Worm (Caenorhabditis elegans): ENCODE results near the gene F48E8.4.

DNA sequence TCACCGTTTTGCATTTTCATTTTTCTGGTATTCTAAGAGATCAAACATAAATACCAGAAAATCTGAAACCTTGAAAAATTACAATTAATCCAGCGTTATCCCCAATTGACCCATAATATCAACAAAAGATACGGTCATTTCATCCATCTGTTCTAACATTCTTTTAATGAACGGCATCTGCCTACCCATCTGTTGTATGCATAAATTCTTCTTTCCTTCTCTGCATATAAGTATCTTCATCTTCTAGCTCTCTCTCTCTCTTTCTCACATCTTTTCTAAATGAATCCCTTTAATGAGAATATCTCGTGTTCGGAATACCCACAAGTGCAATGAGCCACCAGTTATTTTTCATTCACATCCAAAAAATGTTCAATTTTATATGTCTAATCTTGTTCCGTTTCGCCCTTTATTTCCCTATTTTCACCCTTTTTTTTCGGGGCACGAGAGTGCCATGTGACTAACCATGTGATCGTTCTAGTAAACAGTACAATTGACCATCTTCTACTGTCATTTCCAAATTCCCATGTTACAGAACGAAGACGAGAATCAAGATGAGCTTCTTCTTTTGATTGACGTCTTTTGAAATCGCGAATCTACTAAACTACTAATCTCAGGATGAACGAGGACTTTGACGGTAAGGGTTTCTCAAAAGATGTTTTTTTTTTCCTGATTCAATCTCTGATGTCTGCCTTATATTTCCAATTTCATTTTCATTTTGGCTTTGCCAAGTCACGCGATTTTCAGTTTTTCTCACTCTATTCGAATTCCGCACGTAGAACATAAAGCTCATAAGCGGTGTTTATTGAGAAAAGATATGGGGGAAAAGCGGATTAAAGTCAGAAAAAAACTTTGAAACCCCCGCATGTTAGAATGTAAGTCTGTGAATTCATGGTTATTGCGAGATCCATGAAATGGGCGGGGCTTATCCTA, 48.2 kb downstream of the F48E8.4 start, which contains the start of gene R02F2.1:
- TF ChIP-seq lin-13 (tag; optimal IDR thresholded peaks at IDR 0.05) (no peak), nhr-237 (tag; optimal IDR thresholded peaks at IDR 0.05) (no peak), ztf-11 (tag; optimal IDR thresholded peaks at IDR 0.05) (no peak), pha-4 (tag; optimal IDR thresholded peaks at IDR 0.05) (no peak), nhr-76 (tag; optimal IDR thresholded peaks at IDR 0.05) (no peak)
